Fruit fly (Drosophila melanogaster) Kc167 (cell line): Measurements from ENCODE around the gene CG33928.

Experiments
- Sin3A ChIP-seq: fragments of >200 bp; optimal IDR thresholded peaks from 2 replicates; lab custom pipeline; 2018; ENCODE audit warnings: missing external identifiers
- insv ChIP-seq: fragments of >200 bp; optimal IDR thresholded peaks from 3 replicates; lab custom pipeline; 2018; ENCODE audit warnings: missing external identifiers
- psq ChIP-seq: fragments of >200 bp; optimal IDR thresholded peaks from 2 replicates; lab custom pipeline; 2017; ENCODE audit warnings: missing external identifiers
- ttk ChIP-seq: sonication (Bioruptor generic); optimal IDR thresholded peaks from 2 replicates; lab custom pipeline; 2017; ENCODE audit warnings: missing external identifiers

DNA sequence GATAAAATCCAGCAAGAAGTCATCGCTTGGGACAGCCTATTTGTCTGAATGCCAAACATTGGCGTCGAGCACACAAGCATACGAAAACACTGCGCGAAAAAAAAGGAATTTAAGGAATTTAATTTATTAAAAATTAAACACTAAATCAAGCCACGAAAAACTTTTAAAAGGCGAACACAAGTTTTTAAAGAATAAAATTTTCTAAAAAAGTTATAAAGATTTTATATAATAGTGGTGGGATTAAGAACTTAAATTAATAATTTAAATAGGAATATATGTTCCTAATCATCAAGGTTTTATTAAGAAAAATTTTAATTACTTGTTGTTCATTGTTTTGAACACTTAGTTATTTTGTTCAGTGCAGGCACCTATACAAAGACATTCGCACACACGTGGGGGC is 15.0 kb downstream of the CG33928 start:
- TF ChIP-seq psq (lab: Kevin White, UChicago), result no peak
- TF ChIP-seq Sin3A (lab: Kevin White, UChicago), result no peak
- TF ChIP-seq insv (lab: Kevin White, UChicago), result no peak
- no peak for TF ChIP-seq ttk (lab: Kevin White, UChicago)
